Worm (Caenorhabditis elegans) whole organism, early embryonic: ENCODE results near the gene H03G16.1.

Experiments used
- B0310.2 ChIP-seq: sonication (generic microtip); optimal IDR thresholded peaks from 2 replicates; lab custom pipeline; 2016; ENCODE audit warnings: mild to moderate bottlenecking, missing genetic modification characterization, missing compliant biosample characterization
- F13C5.2 ChIP-seq: sonication (generic microtip); optimal IDR thresholded peaks from 2 replicates; lab custom pipeline; 2017; ENCODE audit warnings: mild to moderate bottlenecking, missing genetic modification characterization, inconsistent platforms, missing compliant biosample characterization
- aly-1 ChIP-seq: sonication (generic microtip); optimal IDR thresholded peaks from 2 replicates; lab custom pipeline; 2016; ENCODE audit warnings: missing genetic modification characterization, missing compliant biosample characterization
- ama-1 ChIP-seq: fragments of 150-350 bp; optimal IDR thresholded peaks from 2 replicates; lab custom pipeline; 2014
- ceh-13 ChIP-seq: fragments of 200-800 bp; sonication (Bioruptor generic); optimal IDR thresholded peaks from 2 replicates; lab custom pipeline; 2018; ENCODE audit warnings: mild to moderate bottlenecking, missing genetic modification characterization, missing compliant biosample characterization
- ceh-36 ChIP-seq: sonication (generic microtip); optimal IDR thresholded peaks from 2 replicates; lab custom pipeline; 2016; ENCODE audit warnings: missing genetic modification characterization, inconsistent platforms, missing compliant biosample characterization
- ets-7 ChIP-seq: sonication (generic microtip); optimal IDR thresholded peaks from 2 replicates; lab custom pipeline; 2016; ENCODE audit warnings: missing genotype, missing genetic modification characterization, missing compliant biosample characterization
- flt-1 ChIP-seq: fragments of 200-800 bp; sonication (Bioruptor generic); IDR thresholded peaks from 2 replicates; pipeline ENCODE4 v1.3.6; 2022; ENCODE audit warnings: missing genetic modification characterization, missing compliant biosample characterization
- hmbx-1 ChIP-seq: sonication (generic microtip); optimal IDR thresholded peaks from 2 replicates; lab custom pipeline; 2016; ENCODE audit warnings: mild to moderate bottlenecking, missing genetic modification characterization, missing compliant biosample characterization
- hmg-4 ChIP-seq: fragments of 200-800 bp; sonication (Bioruptor generic); optimal IDR thresholded peaks from 2 replicates; lab custom pipeline; 2018; ENCODE audit warnings: mild to moderate bottlenecking, missing genetic modification characterization, missing compliant biosample characterization
- hnd-1 ChIP-seq: sonication (generic microtip); optimal IDR thresholded peaks from 2 replicates; lab custom pipeline; 2016; ENCODE audit warnings: missing genetic modification characterization, missing compliant biosample characterization
- pes-1 ChIP-seq: fragments of 200-800 bp; sonication (Bioruptor generic); IDR thresholded peaks from 2 replicates; pipeline ENCODE4 v1.3.6; 2022; ENCODE audit warnings: missing genetic modification reagents, missing genetic modification characterization, missing compliant biosample characterization
- scrt-1 ChIP-seq: fragments of 200-800 bp; sonication (Bioruptor generic); IDR thresholded peaks from 2 replicates; pipeline ENCODE4 v1.3.6; 2022; ENCODE audit warnings: missing genetic modification characterization, missing compliant biosample characterization
- sea-1 ChIP-seq: fragments of 200-800 bp; sonication (Bioruptor generic); conservative IDR thresholded peaks from 2 replicates; pipeline ENCODE4 v1.3.6; 2022; ENCODE audit warnings: missing genetic modification characterization, missing compliant biosample characterization
- tbx-11 ChIP-seq: fragments of 200-800 bp; sonication (Bioruptor generic); IDR thresholded peaks from 2 replicates; pipeline ENCODE4 v1.3.6; 2022; ENCODE audit warnings: missing genetic modification characterization, missing compliant biosample characterization
- tbx-37 ChIP-seq: fragments of 200-800 bp; sonication (Bioruptor generic); conservative IDR thresholded peaks from 2 replicates; pipeline ENCODE4 v1.3.6; 2022; ENCODE audit warnings: missing genetic modification reagents, missing genetic modification characterization, missing compliant biosample characterization
- tra-4 ChIP-seq: sonication (generic microtip); optimal IDR thresholded peaks from 2 replicates; lab custom pipeline; 2017; ENCODE audit warnings: missing genetic modification characterization, missing compliant biosample characterization

The H03G16.1 gene

DNA sequence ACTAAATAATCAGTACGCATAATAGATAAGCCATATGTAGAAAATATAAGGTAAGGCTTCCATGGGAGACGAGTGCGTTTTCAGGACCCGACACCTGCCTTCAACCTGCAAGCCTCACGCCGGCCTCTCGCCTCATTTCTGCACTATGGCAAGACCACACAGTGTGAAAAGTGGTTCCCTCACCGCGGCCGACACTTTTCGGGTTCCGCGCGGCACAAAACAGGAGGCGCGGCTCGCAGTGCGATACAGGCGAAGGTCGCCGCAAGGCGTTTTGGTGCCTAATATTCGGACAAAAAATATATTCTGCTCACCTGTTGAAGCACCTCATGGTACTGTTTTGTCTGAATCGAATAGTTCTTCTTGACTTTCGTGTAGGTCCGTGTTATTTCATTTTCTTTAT, 16.5 kb downstream of the H03G16.1 start:
- no peak for TF ChIP-seq scrt-1
- TF ChIP-seq aly-1 (tag; lab: Kevin White, UChicago), result no peak
- TF ChIP-seq pes-1 (GFP tag; lab: Robert Waterston, UW), result no peak
- TF ChIP-seq F13C5.2 (tag; lab: Kevin White, UChicago), result no peak
- no peak for TF ChIP-seq hmbx-1 (tag; lab: Kevin White, UChicago)
- no peak for TF ChIP-seq sea-1 (GFP tag; lab: Robert Waterston, UW)
- TF ChIP-seq ets-7, result no peak
- no peak for TF ChIP-seq ceh-13 (GFP tag; lab: Kevin White, UChicago)
- no peak for TF ChIP-seq ceh-36
- TF ChIP-seq hmg-4, result no peak
- no peak for TF ChIP-seq B0310.2 (tag; lab: Kevin White, UChicago)
- TF ChIP-seq flt-1 (GFP tag; lab: Robert Waterston, UW), result no peak

DNA sequence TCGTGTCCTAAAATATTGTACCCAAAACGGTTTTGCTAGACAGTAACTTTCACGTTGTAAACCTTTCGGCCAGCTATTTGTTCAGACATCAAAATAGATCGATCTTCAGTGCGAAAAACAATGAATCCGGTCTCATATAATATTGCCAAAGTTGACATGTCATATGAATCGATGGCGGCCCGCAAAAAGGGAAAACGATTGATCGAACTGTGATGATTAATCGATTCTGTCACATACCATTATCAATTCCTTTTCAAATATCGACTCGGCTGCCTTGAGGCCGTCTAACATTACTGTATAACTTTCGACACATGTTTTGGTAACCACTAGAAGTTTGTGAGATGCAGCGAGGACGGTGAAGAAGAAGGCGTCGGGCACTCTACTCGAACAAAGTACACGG, 19.2 kb downstream of the H03G16.1 start:
- TF ChIP-seq hnd-1 (no peak), F13C5.2 (tag; lab: Kevin White, UChicago) (no peak), pes-1 (GFP tag; lab: Robert Waterston, UW) (no peak), hmbx-1 (tag; lab: Kevin White, UChicago) (no peak), tra-4 (tag; lab: Kevin White, UChicago) (no peak), sea-1 (GFP tag; lab: Robert Waterston, UW) (no peak), hmg-4 (no peak), tbx-11 (GFP tag; lab: Robert Waterston, UW) (no peak), tbx-37 (GFP tag; lab: Robert Waterston, UW) (no peak), ama-1 (lab: Kevin White, UChicago) (no peak), aly-1 (tag; lab: Kevin White, UChicago) (no peak), ceh-36 (no peak), B0310.2 (tag; lab: Kevin White, UChicago) (no peak), ets-7 (no peak), flt-1 (GFP tag; lab: Robert Waterston, UW) (no peak), scrt-1 (no peak), ceh-13 (GFP tag; lab: Kevin White, UChicago) (no peak)

- no peak for TF ChIP-seq F13C5.2 (tag; lab: Kevin White, UChicago)
- TF ChIP-seq B0310.2 (tag; lab: Kevin White, UChicago), result no peak
- no peak for TF ChIP-seq scrt-1
- TF ChIP-seq pes-1 (GFP tag; lab: Robert Waterston, UW), result no peak
- TF ChIP-seq hnd-1, result no peak
- TF ChIP-seq aly-1 (tag; lab: Kevin White, UChicago), result no peak
- no peak for TF ChIP-seq flt-1 (GFP tag; lab: Robert Waterston, UW)
- TF ChIP-seq tbx-11 (GFP tag; lab: Robert Waterston, UW), result no peak
- no peak for TF ChIP-seq ceh-13 (GFP tag; lab: Kevin White, UChicago)
- TF ChIP-seq ceh-36, result no peak
- TF ChIP-seq hmg-4, result no peak
- no peak for TF ChIP-seq ets-7
- no peak for TF ChIP-seq sea-1 (GFP tag; lab: Robert Waterston, UW)
- TF ChIP-seq tbx-37 (GFP tag; lab: Robert Waterston, UW), result no peak
These were observed 19.8 kb downstream of the H03G16.1 start for ce11 chrX:15073479-15073878.

- TF ChIP-seq sea-1 (GFP tag; lab: Robert Waterston, UW) (no peak), tbx-37 (GFP tag; lab: Robert Waterston, UW) (no peak), hmg-4 (no peak), hnd-1 (no peak), scrt-1 (no peak), ama-1 (lab: Kevin White, UChicago) (no peak), flt-1 (GFP tag; lab: Robert Waterston, UW) (no peak)
These were observed 21.5 kb downstream of the H03G16.1 start for ce11 chrX:15075170-15075569.

DNA sequence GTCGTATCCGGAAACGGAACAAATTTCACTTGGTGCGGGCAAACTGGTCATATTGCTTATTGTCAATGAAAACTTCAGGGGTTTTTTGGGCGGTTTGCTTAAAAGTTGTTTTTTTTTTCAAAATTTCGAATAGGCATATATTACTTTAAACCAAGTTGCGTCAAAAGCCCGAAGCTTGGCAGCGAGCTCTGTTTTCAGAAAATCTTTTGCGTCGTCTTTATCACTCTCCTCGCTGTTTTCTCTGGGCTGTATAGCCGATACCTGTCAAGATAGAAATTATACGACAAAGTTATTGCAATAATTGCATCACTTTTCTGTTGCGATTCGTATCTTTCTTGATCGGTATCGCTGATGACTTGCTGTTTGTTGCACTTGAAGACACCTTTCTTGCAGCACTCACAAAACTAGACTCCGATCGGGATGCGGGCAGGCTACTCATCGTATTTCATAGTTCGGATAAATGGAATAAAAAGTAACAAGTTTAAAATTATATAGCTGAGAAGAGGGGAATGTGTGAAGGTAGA, 22.4 kb downstream of the H03G16.1 start, which contains the start of the genes H40L08.3 and H40L08.9:
Gene H40L08.3, minus strand, starts transcription at position 51 of the 524 bp plus-strand sequence.
Gene H40L08.9, minus strand, starts transcription at position 439 of the 524 bp plus-strand sequence.
- no peak for TF ChIP-seq hmbx-1 (tag; lab: Kevin White, UChicago)
- TF ChIP-seq tbx-37 (GFP tag; lab: Robert Waterston, UW), result no peak
- no peak for TF ChIP-seq flt-1 (GFP tag; lab: Robert Waterston, UW)
- TF ChIP-seq hnd-1, result no peak
- TF ChIP-seq B0310.2 (tag; lab: Kevin White, UChicago), result no peak
- TF ChIP-seq tbx-11 (GFP tag; lab: Robert Waterston, UW), result no peak
- TF ChIP-seq tra-4 (tag; lab: Kevin White, UChicago), result no peak
- no peak for TF ChIP-seq ceh-13 (GFP tag; lab: Kevin White, UChicago)
- no peak for TF ChIP-seq ets-7
- TF ChIP-seq F13C5.2 (tag; lab: Kevin White, UChicago), result no peak
- no peak for TF ChIP-seq sea-1 (GFP tag; lab: Robert Waterston, UW)
- TF ChIP-seq pes-1 (GFP tag; lab: Robert Waterston, UW), result no peak
- TF ChIP-seq ceh-36, result no peak
- no peak for TF ChIP-seq aly-1 (tag; lab: Kevin White, UChicago)
- TF ChIP-seq scrt-1, result no peak
- TF ChIP-seq ama-1 (lab: Kevin White, UChicago), result no peak

DNA sequence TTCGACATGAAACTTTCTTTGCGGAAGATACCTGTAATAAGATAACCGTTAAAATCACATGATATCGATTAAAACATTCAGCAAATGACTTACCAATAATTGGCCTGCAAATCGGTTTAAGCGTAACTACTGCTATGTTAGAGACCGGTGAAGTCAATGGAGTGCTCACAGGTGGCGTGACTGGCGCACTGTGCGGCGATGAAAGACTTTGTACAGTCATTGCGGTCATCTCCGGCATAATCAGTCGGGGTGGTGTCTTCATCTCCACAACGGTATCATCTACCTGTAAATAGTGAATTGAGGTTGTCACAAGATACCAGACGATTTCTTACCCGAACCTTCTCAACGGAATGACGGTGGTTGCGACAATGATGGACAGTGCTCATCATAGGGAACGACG, 23.2 kb downstream of the H03G16.1 start:
- TF ChIP-seq tbx-11 (GFP tag; lab: Robert Waterston, UW) (no peak), F13C5.2 (tag; lab: Kevin White, UChicago) (no peak), ceh-13 (GFP tag; lab: Kevin White, UChicago) (no peak), flt-1 (GFP tag; lab: Robert Waterston, UW) (no peak), ceh-36 (no peak), tbx-37 (GFP tag; lab: Robert Waterston, UW) (no peak), tra-4 (tag; lab: Kevin White, UChicago) (no peak)

DNA sequence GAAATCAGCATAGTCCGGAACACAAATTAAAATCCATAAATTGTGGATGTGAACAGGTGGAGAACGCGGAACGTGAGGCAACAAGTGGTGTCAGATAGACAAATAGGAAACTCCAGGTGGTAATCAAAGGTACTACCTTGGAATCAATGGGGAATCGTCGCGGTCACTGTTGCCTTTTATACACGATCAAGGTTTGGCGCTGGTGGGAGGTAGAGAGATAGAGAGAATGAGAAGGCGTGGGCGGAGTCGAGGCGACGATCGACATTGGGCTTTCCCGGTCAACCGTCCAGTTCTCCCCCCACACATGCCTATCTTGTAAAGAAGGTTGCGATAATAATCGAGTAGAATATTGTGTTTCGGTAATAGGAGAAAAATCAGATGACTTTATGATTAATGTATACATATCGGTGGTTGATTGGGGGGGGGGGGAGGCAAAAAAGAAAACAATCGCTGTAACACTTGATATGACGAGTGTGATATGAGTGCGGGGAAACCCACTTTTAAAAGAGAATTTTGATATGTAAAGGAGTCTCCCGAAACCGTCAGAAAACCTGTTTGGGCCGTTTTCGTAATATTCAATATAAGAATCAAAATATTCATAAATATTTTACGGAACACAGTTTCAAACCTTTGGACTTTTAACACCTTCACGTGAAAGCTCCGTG, 24.0 kb downstream of the H03G16.1 start, which contains the start of the genes H40L08.8, H40L08.2 and H40L08.7:
Gene H40L08.8, minus strand, starts transcription at position 37 of the 665 bp plus-strand sequence.
Gene H40L08.2, minus strand, starts transcription at position 148 of the 665 bp plus-strand sequence.
Gene H40L08.7, minus strand, starts transcription at position 148 of the 665 bp plus-strand sequence.
- TF ChIP-seq hmbx-1 (tag; lab: Kevin White, UChicago) (no peak), ceh-36 (no peak), sea-1 (GFP tag; lab: Robert Waterston, UW) (no peak), tbx-37 (GFP tag; lab: Robert Waterston, UW) (no peak), ceh-13 (GFP tag; lab: Kevin White, UChicago) (no peak), ets-7 (no peak), scrt-1 (no peak), aly-1 (tag; lab: Kevin White, UChicago) (no peak), B0310.2 (tag; lab: Kevin White, UChicago) (no peak), tra-4 (tag; lab: Kevin White, UChicago) (no peak)
